Worm (Caenorhabditis elegans): ENCODE data around the gene npl-4.2.
"Not testable (repeated sequence)": the region's sequence is repeated elsewhere in the genome, so short reads cannot be mapped to it uniquely, and the experiment has no call there.

The npl-4.2 gene

ce11 chrII:5630851-5631401 is 8.2 kb downstream of the npl-4.2 start, which contains the start of the genes F59E12.6 and npl-4.1:
F59E12.6 (minus strand) TSS chrII:5630951.
npl-4.1 (plus strand) TSS chrII:5631351.
- TF ChIP-seq hmbx-1, F13C5.2, B0310.2 (tag; optimal IDR thresholded peaks at IDR 0.05): not testable (repeated sequence)

- no peak for TF ChIP-seq B0310.2 (tag; optimal IDR thresholded peaks at IDR 0.05)
- TF ChIP-seq pes-1 (GFP tag; IDR thresholded peaks at IDR 0.05) = no peak
- no peak for TF ChIP-seq hmg-4 (GFP tag; optimal IDR thresholded peaks at IDR 0.05)
- no peak for TF ChIP-seq scrt-1 (GFP tag; IDR thresholded peaks at IDR 0.05)
- no peak for TF ChIP-seq flt-1 (GFP tag; IDR thresholded peaks at IDR 0.05)
- TF ChIP-seq tra-4 (tag; optimal IDR thresholded peaks at IDR 0.05) = no peak
- no peak for TF ChIP-seq ets-7 (tag; optimal IDR thresholded peaks at IDR 0.05)
- TF ChIP-seq hmbx-1 (tag; optimal IDR thresholded peaks at IDR 0.05) = no peak
- TF ChIP-seq ama-1 (optimal IDR thresholded peaks at IDR 0.05) = no peak
- TF ChIP-seq sea-1 (GFP tag; conservative IDR thresholded peaks at IDR 0.05) = no peak
- TF ChIP-seq tbx-11 (GFP tag; IDR thresholded peaks at IDR 0.05) = no peak
- TF ChIP-seq F13C5.2 (tag; optimal IDR thresholded peaks at IDR 0.05) = no peak
- no peak for TF ChIP-seq ceh-36 (tag; optimal IDR thresholded peaks at IDR 0.05)
- TF ChIP-seq hnd-1 (tag; optimal IDR thresholded peaks at IDR 0.05) = no peak
- TF ChIP-seq tbx-37 (GFP tag; conservative IDR thresholded peaks at IDR 0.05) = no peak
- no peak for TF ChIP-seq ceh-13 (GFP tag; optimal IDR thresholded peaks at IDR 0.05)
- no peak for TF ChIP-seq aly-1 (tag; optimal IDR thresholded peaks at IDR 0.05)
Observed at ce11 chrII:5633453-5633852, 10.8 kb downstream of the npl-4.2 start.

- TF ChIP-seq pes-1 (GFP tag; IDR thresholded peaks at IDR 0.05) (no peak), hmbx-1 (tag; optimal IDR thresholded peaks at IDR 0.05) (no peak), F13C5.2 (tag; optimal IDR thresholded peaks at IDR 0.05) (no peak), ceh-13 (GFP tag; optimal IDR thresholded peaks at IDR 0.05) (no peak), tbx-11 (GFP tag; IDR thresholded peaks at IDR 0.05) (no peak), scrt-1 (GFP tag; IDR thresholded peaks at IDR 0.05) (no peak), flt-1 (GFP tag; IDR thresholded peaks at IDR 0.05) (no peak), hnd-1 (tag; optimal IDR thresholded peaks at IDR 0.05) (no peak), aly-1 (tag; optimal IDR thresholded peaks at IDR 0.05) (no peak), ama-1 (optimal IDR thresholded peaks at IDR 0.05) (no peak), sea-1 (GFP tag; conservative IDR thresholded peaks at IDR 0.05) (no peak), ceh-36 (tag; optimal IDR thresholded peaks at IDR 0.05) (no peak), B0310.2 (tag; optimal IDR thresholded peaks at IDR 0.05) (no peak)
Observed at ce11 chrII:5636826-5637225, 14.1 kb downstream of the npl-4.2 start, which contains the start of gene F59E12.8. F59E12.8 (minus strand) TSS chrII:5636926.

ce11 chrII:5638059-5638458 is 15.4 kb downstream of the npl-4.2 start, which contains the start of gene F59E12.3:
F59E12.3 (plus strand) TSS chrII:5638359.
- TF ChIP-seq B0310.2 (tag; optimal IDR thresholded peaks at IDR 0.05) (no peak), sea-1 (GFP tag; conservative IDR thresholded peaks at IDR 0.05) (no peak), aly-1 (tag; optimal IDR thresholded peaks at IDR 0.05) (no peak), tbx-37 (GFP tag; conservative IDR thresholded peaks at IDR 0.05) (no peak), hnd-1 (tag; optimal IDR thresholded peaks at IDR 0.05) (no peak), pes-1 (GFP tag; IDR thresholded peaks at IDR 0.05) (no peak), flt-1 (GFP tag; IDR thresholded peaks at IDR 0.05) (no peak), F13C5.2 (tag; optimal IDR thresholded peaks at IDR 0.05) (no peak), tbx-11 (GFP tag; IDR thresholded peaks at IDR 0.05) (no peak), hmbx-1 (tag; optimal IDR thresholded peaks at IDR 0.05) (no peak), tra-4 (tag; optimal IDR thresholded peaks at IDR 0.05) (no peak), hmg-4 (GFP tag; optimal IDR thresholded peaks at IDR 0.05) (no peak), ceh-36 (tag; optimal IDR thresholded peaks at IDR 0.05) (no peak), ama-1 (optimal IDR thresholded peaks at IDR 0.05) (no peak)

- TF ChIP-seq tbx-37 (GFP tag; conservative IDR thresholded peaks at IDR 0.05) (no peak), sea-1 (GFP tag; conservative IDR thresholded peaks at IDR 0.05) (no peak), flt-1 (GFP tag; IDR thresholded peaks at IDR 0.05) (no peak), hnd-1 (tag; optimal IDR thresholded peaks at IDR 0.05) (no peak), pes-1 (GFP tag; IDR thresholded peaks at IDR 0.05) (no peak), ceh-36 (tag; optimal IDR thresholded peaks at IDR 0.05) (no peak), scrt-1 (GFP tag; IDR thresholded peaks at IDR 0.05) (no peak), ceh-13 (GFP tag; optimal IDR thresholded peaks at IDR 0.05) (no peak), hmbx-1 (tag; optimal IDR thresholded peaks at IDR 0.05) (no peak), tra-4 (tag; optimal IDR thresholded peaks at IDR 0.05) (no peak), B0310.2 (tag; optimal IDR thresholded peaks at IDR 0.05) (no peak)
Observed at ce11 chrII:5640362-5641079, 17.8 kb downstream of the npl-4.2 start.

- TF ChIP-seq hmbx-1 (tag; optimal IDR thresholded peaks at IDR 0.05) = no peak
- TF ChIP-seq F13C5.2 (tag; optimal IDR thresholded peaks at IDR 0.05) = no peak
- no peak for TF ChIP-seq tbx-37 (GFP tag; conservative IDR thresholded peaks at IDR 0.05)
- TF ChIP-seq tra-4 (tag; optimal IDR thresholded peaks at IDR 0.05) = no peak
- no peak for TF ChIP-seq hmg-4 (GFP tag; optimal IDR thresholded peaks at IDR 0.05)
- no peak for TF ChIP-seq pes-1 (GFP tag; IDR thresholded peaks at IDR 0.05)
- no peak for TF ChIP-seq ama-1 (optimal IDR thresholded peaks at IDR 0.05)
- TF ChIP-seq aly-1 (tag; optimal IDR thresholded peaks at IDR 0.05) = no peak
- TF ChIP-seq hnd-1 (tag; optimal IDR thresholded peaks at IDR 0.05) = no peak
- TF ChIP-seq ceh-36 (tag; optimal IDR thresholded peaks at IDR 0.05) = no peak
- no peak for TF ChIP-seq ceh-13 (GFP tag; optimal IDR thresholded peaks at IDR 0.05)
- TF ChIP-seq B0310.2 (tag; optimal IDR thresholded peaks at IDR 0.05) = no peak
- TF ChIP-seq tbx-11 (GFP tag; IDR thresholded peaks at IDR 0.05) = no peak
- TF ChIP-seq scrt-1 (GFP tag; IDR thresholded peaks at IDR 0.05) = no peak
- no peak for TF ChIP-seq sea-1 (GFP tag; conservative IDR thresholded peaks at IDR 0.05)
- no peak for TF ChIP-seq flt-1 (GFP tag; IDR thresholded peaks at IDR 0.05)
- TF ChIP-seq ets-7 (tag; optimal IDR thresholded peaks at IDR 0.05) = no peak
Observed at ce11 chrII:5642110-5642509, 19.4 kb downstream of the npl-4.2 start.

ce11 chrII:5646942-5647341 is 24.3 kb downstream of the npl-4.2 start, which contains the start of gene F59E12.9:
F59E12.9 (minus strand) TSS chrII:5647042.
- TF ChIP-seq ceh-36 (tag; optimal IDR thresholded peaks at IDR 0.05) (no peak), ceh-13 (GFP tag; optimal IDR thresholded peaks at IDR 0.05) (no peak), aly-1 (tag; optimal IDR thresholded peaks at IDR 0.05) (no peak), scrt-1 (GFP tag; IDR thresholded peaks at IDR 0.05) (no peak), flt-1 (GFP tag; IDR thresholded peaks at IDR 0.05) (no peak), tbx-11 (GFP tag; IDR thresholded peaks at IDR 0.05) (no peak), pes-1 (GFP tag; IDR thresholded peaks at IDR 0.05) (no peak), ama-1 (optimal IDR thresholded peaks at IDR 0.05) (no peak), ets-7 (tag; optimal IDR thresholded peaks at IDR 0.05) (no peak), F13C5.2 (tag; optimal IDR thresholded peaks at IDR 0.05) (no peak), hmbx-1 (tag; optimal IDR thresholded peaks at IDR 0.05) (no peak), hnd-1 (tag; optimal IDR thresholded peaks at IDR 0.05) (no peak), tbx-37 (GFP tag; conservative IDR thresholded peaks at IDR 0.05) (no peak), hmg-4 (GFP tag; optimal IDR thresholded peaks at IDR 0.05) (no peak), sea-1 (GFP tag; conservative IDR thresholded peaks at IDR 0.05) (no peak), B0310.2 (tag; optimal IDR thresholded peaks at IDR 0.05) (no peak), tra-4 (tag; optimal IDR thresholded peaks at IDR 0.05) (no peak)

Measured in whole organism, early embryonic.